Fruit fly (Drosophila melanogaster): ENCODE measurements around the gene CG12213.

CG12213 gene

dm6 chr3R:11967262-11968029, at the start of gene CG12213, which contains the start of gene GC1:
Gene CG12213 (minus strand): TSS chr3R:11967691.
Gene GC1 (plus strand): TSS chr3R:11967708.
- no peak for TF ChIP-seq noc (tag; optimal IDR thresholded peaks at IDR 0.05)

dm6 chr3R:12016828-12017280, 49.4 kb upstream of the CG12213 start, which contains the start of the genes DCAF12 and Spt3:
Gene DCAF12 (minus strand): TSS chr3R:12017031.
Gene Spt3 (plus strand): TSS chr3R:12017156.
- no peak for TF ChIP-seq noc (tag; optimal IDR thresholded peaks at IDR 0.05)

- TF ChIP-seq noc (tag; optimal IDR thresholded peaks at IDR 0.05), result peak; percentile 83
Observed at dm6 chr3R:12010202-12010824, 42.8 kb upstream of the CG12213 start, which contains the start of the genes KLHL18 and GCC185. Gene KLHL18 (minus strand): TSS chr3R:12010434. Gene GCC185 (plus strand): TSS chr3R:12010772.

- no peak for TF ChIP-seq noc (tag; optimal IDR thresholded peaks at IDR 0.05)
Observed at dm6 chr3R:12006417-12006816, 38.9 kb upstream of the CG12213 start.

- no peak for TF ChIP-seq noc (tag; optimal IDR thresholded peaks at IDR 0.05)
Observed at dm6 chr3R:12005417-12005816, 37.9 kb upstream of the CG12213 start, which contains the start of gene Tk. Gene Tk (minus strand): TSS chr3R:12005473.

DNA sequence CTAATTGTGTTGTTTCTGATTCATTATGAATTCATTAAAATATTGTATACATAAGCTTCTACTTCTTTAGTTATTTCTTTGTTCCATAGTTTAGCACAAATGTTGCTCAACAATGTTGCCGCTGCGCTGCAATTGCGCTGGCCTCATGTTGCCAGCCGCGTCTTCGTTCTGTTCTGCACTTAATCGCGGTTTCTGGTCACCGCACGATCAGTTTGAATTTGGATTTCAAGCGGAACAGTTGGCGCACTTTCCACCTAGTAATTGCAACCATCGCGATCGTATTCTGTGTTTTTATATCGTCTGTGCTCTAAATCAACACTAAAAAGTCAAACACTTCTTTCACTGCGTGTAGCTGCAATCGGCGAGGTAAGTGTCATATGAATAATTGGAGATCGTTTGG, 31.6 kb upstream of the CG12213 start, which contains the start of gene Ect3:
TSS of gene Ect3 (plus strand) at position 205 of the 400 bp plus-strand sequence.
- no peak for TF ChIP-seq noc (tag; optimal IDR thresholded peaks at IDR 0.05)

DNA sequence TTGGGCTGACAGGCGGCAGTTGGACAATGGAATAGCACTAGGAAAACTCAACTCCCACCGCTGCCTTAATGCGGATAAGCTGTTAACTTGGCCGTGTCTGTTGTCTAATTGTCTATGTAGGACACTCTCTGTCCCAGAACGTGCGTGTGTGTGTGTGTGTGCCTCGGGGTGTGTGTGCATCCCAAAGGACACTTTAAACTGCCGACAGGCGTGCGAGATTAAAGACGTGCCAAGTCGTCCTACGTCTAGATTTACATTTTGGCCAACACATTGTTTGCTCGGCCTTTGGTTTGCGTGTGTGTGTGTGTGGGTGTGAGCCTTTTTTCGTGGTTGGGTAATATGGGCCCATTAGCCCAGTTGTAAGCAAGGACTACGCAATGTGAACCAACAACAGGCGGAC, 30.6 kb upstream of the CG12213 start:
- no peak for TF ChIP-seq noc (tag; optimal IDR thresholded peaks at IDR 0.05)

dm6 chr3R:11992934-11993670, 25.6 kb upstream of the CG12213 start, which contains the start of gene mfas:
Gene mfas (minus strand): TSS chr3R:11993315.
- TF ChIP-seq noc (tag; optimal IDR thresholded peaks at IDR 0.05), result no peak

DNA sequence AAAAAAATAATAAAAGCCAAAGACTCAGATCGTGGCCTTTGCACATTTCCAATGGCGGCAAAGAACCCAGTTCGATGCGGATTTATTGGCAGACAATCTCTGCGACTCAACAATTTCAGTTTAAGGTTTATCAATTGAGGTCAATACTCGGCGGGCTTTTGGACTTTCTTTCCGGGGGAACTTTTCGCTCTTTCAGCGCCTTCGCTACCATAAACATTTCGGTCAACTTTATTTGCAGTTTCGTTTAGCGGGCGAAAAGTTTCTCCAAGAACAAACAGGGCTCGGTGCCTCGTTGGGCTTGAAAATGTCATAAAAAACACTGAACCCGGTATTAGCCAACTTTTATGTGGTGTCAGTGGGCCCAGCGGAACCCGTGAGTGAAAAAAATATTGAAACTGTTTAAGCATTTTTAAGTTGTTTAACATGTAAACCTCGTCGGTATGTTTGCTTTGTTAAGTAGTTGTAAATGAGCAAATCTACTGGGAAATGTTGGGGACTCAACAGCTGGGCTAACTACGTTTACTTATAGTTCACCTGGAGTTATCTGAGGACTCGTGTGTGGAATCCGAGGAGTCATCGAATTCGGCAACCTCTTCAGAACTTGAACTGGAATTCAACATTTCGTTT, 24.2 kb upstream of the CG12213 start:
- no peak for TF ChIP-seq noc (tag; optimal IDR thresholded peaks at IDR 0.05)

- TF ChIP-seq noc (tag; optimal IDR thresholded peaks at IDR 0.05), result no peak
Observed at dm6 chr3R:11989996-11990395, 22.5 kb upstream of the CG12213 start.

DNA sequence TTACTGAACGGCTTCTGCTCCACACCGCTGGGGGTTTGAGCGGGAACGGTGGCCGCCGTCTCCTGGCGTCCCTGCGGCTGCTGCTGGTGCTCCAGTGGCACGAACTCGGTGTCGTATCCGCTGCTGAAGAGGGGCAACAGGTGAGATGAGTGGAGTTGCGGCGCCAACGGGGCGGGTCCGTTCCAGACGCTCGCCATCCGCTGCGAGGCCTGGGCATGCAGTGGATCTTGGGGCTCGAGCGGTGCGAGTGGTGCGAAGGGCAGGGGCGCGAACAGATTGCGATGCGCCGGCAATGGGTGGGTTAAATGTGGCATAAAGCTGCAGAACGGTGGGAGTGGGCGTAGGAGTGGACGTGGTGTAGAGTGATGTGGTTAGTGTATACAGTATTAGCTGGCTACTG, 21.7 kb upstream of the CG12213 start:
- TF ChIP-seq noc (tag; optimal IDR thresholded peaks at IDR 0.05), result no peak

DNA sequence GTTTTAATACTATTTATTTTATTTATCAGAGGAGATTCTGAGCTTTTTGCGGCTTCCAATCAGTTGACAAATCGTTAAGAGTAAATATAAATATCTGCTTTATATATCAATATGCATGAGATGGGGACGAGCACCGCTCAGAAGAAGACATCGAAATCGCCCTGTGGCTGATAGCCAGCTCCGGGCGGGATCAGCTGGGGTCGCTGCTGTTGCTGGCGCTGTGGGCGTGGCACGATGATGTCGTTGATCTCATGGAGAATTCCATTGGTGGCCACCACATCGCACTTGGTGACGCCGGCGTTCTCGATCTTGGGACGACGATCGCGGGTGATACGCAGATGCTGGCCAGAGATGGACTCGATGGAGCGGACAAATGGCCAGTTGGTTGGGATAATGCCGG, 17.4 kb upstream of the CG12213 start:
- no peak for TF ChIP-seq noc (tag; optimal IDR thresholded peaks at IDR 0.05)

dm6 chr3R:11984441-11984840, 16.9 kb upstream of the CG12213 start, which contains the start of gene CG3397:
Gene CG3397 (minus strand): TSS chr3R:11984541.
- TF ChIP-seq noc (tag; optimal IDR thresholded peaks at IDR 0.05), result no peak

DNA sequence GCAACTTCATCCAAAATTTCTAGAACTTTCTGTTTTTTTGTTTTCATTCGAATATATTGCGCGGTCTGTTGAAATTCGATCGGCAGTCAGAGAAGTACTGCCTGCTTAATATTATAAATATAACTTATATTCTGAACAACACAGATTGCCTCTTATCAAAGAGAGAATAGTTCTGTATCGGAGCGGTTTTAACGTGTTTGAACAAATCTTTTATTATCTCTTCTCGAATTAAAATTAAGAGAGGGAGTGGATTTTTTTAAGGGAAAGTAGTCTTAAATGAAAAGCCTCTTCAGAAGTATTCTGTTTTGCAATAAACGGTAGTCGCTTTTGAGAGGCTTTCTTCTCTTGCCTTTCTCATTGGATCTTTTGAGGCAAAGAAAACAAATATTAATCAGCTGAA, 15.1 kb upstream of the CG12213 start:
- no peak for TF ChIP-seq noc (tag; optimal IDR thresholded peaks at IDR 0.05)

DNA sequence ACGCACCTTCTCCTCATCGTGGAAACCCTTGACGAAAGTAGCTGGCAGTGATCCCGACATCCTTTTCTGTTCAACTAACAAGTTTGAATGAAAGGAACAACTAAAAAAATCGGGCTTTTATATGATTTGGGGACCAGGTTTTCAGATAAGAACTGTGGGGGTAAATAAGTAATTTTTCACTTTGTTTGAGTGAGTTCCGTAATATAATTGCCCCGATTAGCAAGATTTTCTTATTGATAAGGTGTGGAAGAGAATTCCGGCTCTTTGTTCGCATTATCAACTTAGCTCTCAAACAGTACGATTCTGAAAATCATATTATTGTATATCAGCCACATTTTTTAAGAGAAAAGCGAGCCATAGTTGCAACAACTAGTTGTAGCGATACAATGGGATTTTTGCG, 14.5 kb upstream of the CG12213 start, which contains the start of gene CG12224:
TSS of gene CG12224 (minus strand) at position 101 of the 400 bp plus-strand sequence.
- no peak for TF ChIP-seq noc (tag; optimal IDR thresholded peaks at IDR 0.05)
